Worm (Caenorhabditis elegans) whole organism, dauer: ENCODE data around the gene fbxa-144.

Experiments used
- unc-62 ChIP-seq: sonication (generic microtip); optimal IDR thresholded peaks from 2 replicates; lab custom pipeline; 2017; ENCODE audit warnings: missing biosample characterization, missing genetic modification reagents, missing genetic modification characterization

The fbxa-144 gene

ce11 chrV:16114237-16114636, 18.4 kb downstream of the fbxa-144 start, which contains the start of gene srxa-16:
Gene srxa-16 (minus strand): TSS chrV:16114337.
- TF ChIP-seq unc-62 (GFP tag; lab: Kevin White, UChicago): no peak

ce11 chrV:16103594-16103993, 29.0 kb downstream of the fbxa-144 start, which contains the start of gene argk-1:
Gene argk-1 (plus strand): TSS chrV:16103894.
- no peak for TF ChIP-seq unc-62 (GFP tag; lab: Kevin White, UChicago)

ce11 chrV:16100103-16100730, 32.4 kb downstream of the fbxa-144 start, which contains the start of gene cth-1:
Gene cth-1 (plus strand): TSS chrV:16100680.
- TF ChIP-seq unc-62 (GFP tag; lab: Kevin White, UChicago): no peak

ce11 chrV:16099441-16099840, 33.2 kb downstream of the fbxa-144 start, which contains the start of gene str-7:
Gene str-7 (minus strand): TSS chrV:16099541.
- TF ChIP-seq unc-62 (GFP tag; lab: Kevin White, UChicago): no peak

- no peak for TF ChIP-seq unc-62 (GFP tag; lab: Kevin White, UChicago)
These were observed 37.7 kb downstream of the fbxa-144 start for ce11 chrV:16094862-16095261.

- TF ChIP-seq unc-62 (GFP tag; lab: Kevin White, UChicago): no peak
These were observed 38.3 kb downstream of the fbxa-144 start, which contains the start of gene F22B8.7 for ce11 chrV:16094284-16094683. Gene F22B8.7 (plus strand): TSS chrV:16094584.

- TF ChIP-seq unc-62 (GFP tag; lab: Kevin White, UChicago): no peak
These were observed 41.9 kb downstream of the fbxa-144 start, which contains the start of gene F22B8.3 for ce11 chrV:16090685-16091084. Gene F22B8.3 (plus strand): TSS chrV:16090985.
